Fruit fly (Drosophila melanogaster) whole organism, adult: ENCODE data around the gene mats.

ENCODE experiments used
- CG11617 ChIP-seq: fragments of 200-800 bp; sonication (Bioruptor generic); optimal IDR thresholded peaks from 2 replicates; lab custom pipeline; 2017; ENCODE audit warnings: mild to moderate bottlenecking, missing biosample characterization, missing genetic modification reagents, missing genetic modification characterization
- CG12768 ChIP-seq: fragments of 200-800 bp; sonication (Bioruptor generic); optimal IDR thresholded peaks from 2 replicates; lab custom pipeline; 2017; ENCODE audit warnings: missing biosample characterization, missing genetic modification characterization, mild to moderate bottlenecking, moderate library complexity, missing genetic modification reagents
- CG14711 ChIP-seq: fragments of 200-800 bp; sonication (Bioruptor generic); optimal IDR thresholded peaks from 2 replicates; lab custom pipeline; 2018; ENCODE audit warnings: missing biosample characterization, mild to moderate bottlenecking, missing genetic modification characterization, moderate library complexity
- CG1620 ChIP-seq: fragments of 200-800 bp; sonication (Bioruptor generic); optimal IDR thresholded peaks from 2 replicates; lab custom pipeline; 2016; ENCODE audit warnings: missing biosample characterization, missing genetic modification characterization
- CG33017 ChIP-seq: fragments of 200-800 bp; sonication (Bioruptor generic); optimal IDR thresholded peaks from 2 replicates; lab custom pipeline; 2018; ENCODE audit warnings: missing biosample characterization, mild to moderate bottlenecking, missing genetic modification characterization, moderate library complexity
- CG5204 ChIP-seq: fragments of 200-800 bp; sonication (Bioruptor generic); optimal IDR thresholded peaks from 2 replicates; lab custom pipeline; 2016; ENCODE audit warnings: missing biosample characterization, missing genetic modification characterization
- CG7045 ChIP-seq: fragments of 200-800 bp; sonication (Bioruptor generic); optimal IDR thresholded peaks from 2 replicates; lab custom pipeline; 2017; ENCODE audit warnings: missing biosample characterization, mild to moderate bottlenecking, missing genetic modification characterization
- CG7101 ChIP-seq: fragments of 200-800 bp; sonication (Bioruptor generic); optimal IDR thresholded peaks from 2 replicates; lab custom pipeline; 2018; ENCODE audit warnings: missing biosample characterization, mild to moderate bottlenecking, missing genetic modification characterization, moderate library complexity
- Clk ChIP-seq: fragments of 200-800 bp; sonication (Bioruptor generic); optimal IDR thresholded peaks from 2 replicates; lab custom pipeline; 2017; ENCODE audit warnings: missing biosample characterization, missing genetic modification characterization
- Crg-1 ChIP-seq: fragments of 200-800 bp; sonication (Bioruptor generic); optimal IDR thresholded peaks from 2 replicates; lab custom pipeline; 2016; ENCODE audit warnings: missing biosample characterization, missing genetic modification characterization
- Hr96 ChIP-seq: fragments of 200-800 bp; sonication (Bioruptor generic); optimal IDR thresholded peaks from 2 replicates; lab custom pipeline; 2016; ENCODE audit warnings: missing biosample characterization, missing genetic modification characterization
- Mnt ChIP-seq: fragments of 200-800 bp; sonication (Bioruptor generic); optimal IDR thresholded peaks from 2 replicates; lab custom pipeline; 2016; ENCODE audit warnings: missing biosample characterization, mild to moderate bottlenecking, missing genetic modification characterization
- bab1 ChIP-seq: fragments of 200-800 bp; sonication (Bioruptor generic); optimal IDR thresholded peaks from 3 replicates; lab custom pipeline; 2019; ENCODE audit warnings: missing biosample characterization, mild to moderate bottlenecking, missing genetic modification characterization, moderate library complexity
- cic ChIP-seq: fragments of 200-800 bp; sonication (Bioruptor generic); optimal IDR thresholded peaks from 2 replicates; lab custom pipeline; 2017; ENCODE audit warnings: missing biosample characterization, mild to moderate bottlenecking, missing genetic modification characterization, moderate library complexity
- cnc ChIP-seq, 2 experiments: fragments of >200 bp; optimal IDR thresholded peaks; 2 replicates each; lab custom pipeline; 2017
- kay ChIP-seq: fragments of 200-800 bp; sonication (Bioruptor generic); peaks from one replicate; lab custom pipeline; 2016; ENCODE audit warnings: missing biosample characterization, missing genetic modification characterization, borderline replicate concordance
- ovo ChIP-seq: fragments of 200-800 bp; sonication (Bioruptor generic); optimal IDR thresholded peaks from 2 replicates; lab custom pipeline; 2016; ENCODE audit warnings: missing biosample characterization, missing genetic modification characterization
- pad ChIP-seq: fragments of 200-800 bp; sonication (Bioruptor generic); optimal IDR thresholded peaks from 3 replicates; lab custom pipeline; 2017; ENCODE audit warnings: missing biosample characterization, missing genetic modification characterization, mild to moderate bottlenecking, moderate library complexity, missing genetic modification reagents
- tj ChIP-seq: fragments of 200-800 bp; sonication (Bioruptor generic); optimal IDR thresholded peaks from 3 replicates; lab custom pipeline; 2017; ENCODE audit warnings: missing biosample characterization, mild to moderate bottlenecking, missing genetic modification characterization, moderate library complexity
- toe ChIP-seq: fragments of 200-800 bp; sonication (Bioruptor generic); optimal IDR thresholded peaks from 2 replicates; lab custom pipeline; 2016; ENCODE audit warnings: missing biosample characterization, missing genetic modification characterization

The mats gene

dm6 chr3R:22465138-22465537 is 44.2 kb downstream of the mats start:
- peak; percentile 37 for TF ChIP-seq tj (GFP tag; lab: Kevin White, UChicago)
- TF ChIP-seq toe (GFP tag; lab: Kevin White, UChicago) = no peak

- TF ChIP-seq Mnt = no peak
- no peak for TF ChIP-seq toe (GFP tag; lab: Kevin White, UChicago)
- no peak for TF ChIP-seq Clk (GFP tag; lab: Kevin White, UChicago)
- TF ChIP-seq CG5204 = no peak
- TF ChIP-seq CG7045 (GFP tag; lab: Kevin White, UChicago) = no peak
- TF ChIP-seq kay (GFP tag; lab: Kevin White, UChicago) = no peak
- TF ChIP-seq Crg-1 (GFP tag; lab: Kevin White, UChicago) = no peak
- TF ChIP-seq Hr96 = no peak
- no peak for TF ChIP-seq CG12768 (GFP tag; lab: Kevin White, UChicago)
- no peak for TF ChIP-seq tj (GFP tag; lab: Kevin White, UChicago)
- TF ChIP-seq bab1 (GFP tag; lab: Kevin White, UChicago) = no peak
- no peak for TF ChIP-seq CG14711
- TF ChIP-seq CG7101 (tag; lab: Kevin White, UChicago) = no peak
- no peak for TF ChIP-seq cic
Measured at dm6 chr3R:22465984-22466530, 45.1 kb downstream of the mats start, which contains the start of gene Pebp1. Gene Pebp1, plus strand, starts transcription at chr3R:22466034.

- TF ChIP-seq Hr96 = no peak
- TF ChIP-seq Clk (GFP tag; lab: Kevin White, UChicago) = no peak
- TF ChIP-seq CG11617 = no peak
- TF ChIP-seq CG1620 (GFP tag; lab: Kevin White, UChicago) = no peak
- no peak for TF ChIP-seq Crg-1 (GFP tag; lab: Kevin White, UChicago)
- peak; percentile 19 for TF ChIP-seq cic
- TF ChIP-seq CG5204 = no peak
- TF ChIP-seq pad (GFP tag; lab: Kevin White, UChicago) = no peak
- TF ChIP-seq CG12768 (GFP tag; lab: Kevin White, UChicago) = no peak
- no peak for TF ChIP-seq CG7101 (tag; lab: Kevin White, UChicago)
- no peak for TF ChIP-seq toe (GFP tag; lab: Kevin White, UChicago)
- no peak for TF ChIP-seq CG7045 (GFP tag; lab: Kevin White, UChicago)
- no peak for TF ChIP-seq tj (GFP tag; lab: Kevin White, UChicago)
- no peak for TF ChIP-seq Mnt
- no peak for TF ChIP-seq CG33017 (tag; lab: Kevin White, UChicago)
- TF ChIP-seq bab1 (GFP tag; lab: Kevin White, UChicago) = peak; percentile 60
- TF ChIP-seq cnc (optimal IDR thresholded peaks at IDR 0.05; lab: Kevin White, UChicago) = no peak
- peak; percentile 79 for TF ChIP-seq ovo (GFP tag; lab: Kevin White, UChicago)
- no peak for TF ChIP-seq CG14711
- peak; percentile 74 for TF ChIP-seq kay (GFP tag; lab: Kevin White, UChicago)
Measured at dm6 chr3R:22467939-22468571, 47.1 kb downstream of the mats start, which contains the start of the genes CG5377 and Nrx-1. Gene CG5377, minus strand, starts transcription at chr3R:22468157. Gene Nrx-1, plus strand, starts transcription at chr3R:22468512.

- TF ChIP-seq toe (GFP tag; lab: Kevin White, UChicago) (peak; percentile 56), CG1620 (GFP tag; lab: Kevin White, UChicago) (no peak), CG33017 (tag; lab: Kevin White, UChicago) (peak; percentile 86), CG14711 (peak; percentile 63), tj (GFP tag; lab: Kevin White, UChicago) (no peak), Hr96 (peak; percentile 78), CG7045 (GFP tag; lab: Kevin White, UChicago) (peak; percentile 77), bab1 (GFP tag; lab: Kevin White, UChicago) (no peak), ovo (GFP tag; lab: Kevin White, UChicago) (no peak), CG7101 (tag; lab: Kevin White, UChicago) (peak; percentile 81), CG11617 (peak; percentile 0), kay (GFP tag; lab: Kevin White, UChicago) (no peak), CG12768 (GFP tag; lab: Kevin White, UChicago) (peak; percentile 84), Clk (GFP tag; lab: Kevin White, UChicago) (peak; percentile 66), pad (GFP tag; lab: Kevin White, UChicago) (peak; percentile 9), CG5204 (no peak), cnc (optimal IDR thresholded peaks at IDR 0.05; lab: Kevin White, UChicago) (no peak), cic (peak; percentile 55), Mnt (peak; percentile 65), Crg-1 (GFP tag; lab: Kevin White, UChicago) (no peak)
Measured at dm6 chr3R:22468829-22469487, 48.0 kb downstream of the mats start.

- TF ChIP-seq CG7045 (GFP tag; lab: Kevin White, UChicago) (no peak), cic (peak; percentile 61)
Measured at dm6 chr3R:22470064-22470463, 49.1 kb downstream of the mats start.
